Fruit fly (Drosophila melanogaster): ENCODE data around the gene CG32262.

DNA sequence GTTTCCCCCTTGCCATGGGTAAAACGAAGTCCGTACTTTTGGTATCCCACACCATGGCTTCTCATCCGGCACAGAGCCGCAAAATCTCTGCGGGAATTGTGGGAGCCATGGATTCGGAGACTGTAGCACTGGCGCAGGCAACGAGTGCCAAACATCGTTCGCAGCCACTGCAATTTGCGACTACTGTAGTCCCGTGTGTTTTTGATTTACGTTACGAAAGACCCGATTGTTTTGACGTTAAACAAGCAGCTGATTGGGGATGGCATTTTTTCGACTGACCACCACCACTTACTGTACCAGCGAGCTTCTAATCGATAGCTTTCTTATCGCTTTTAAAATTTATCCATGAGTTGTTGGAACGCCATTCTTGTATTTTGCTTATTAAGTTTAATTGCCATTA lies at the start of gene CG32262:
- TF ChIP-seq pan (optimal IDR thresholded peaks at IDR 0.05) (no peak), Dll (optimal IDR thresholded peaks at IDR 0.05) (no peak), usp (GFP tag; optimal IDR thresholded peaks at IDR 0.05) (no peak), psq (optimal IDR thresholded peaks at IDR 0.05) (no peak)
